Fruit fly (Drosophila melanogaster) whole organism, embryonic: Measurements from ENCODE around the gene VGlut.

Experiments
- Ada2b ChIP-seq: fragments of 200-800 bp; sonication (Bioruptor generic); IDR thresholded peaks from 2 replicates; pipeline ENCODE4 v1.3.6; 2022; ENCODE audit warnings: missing biosample characterization, missing genetic modification characterization
- Awh ChIP-seq: fragments of 200-800 bp; sonication (Bioruptor generic); IDR thresholded peaks from 2 replicates; pipeline ENCODE4, ENCODE4 v1.3.6; 2022; ENCODE audit warnings: missing biosample characterization, missing genetic modification characterization
- B-H1 ChIP-seq: fragments of 200-800 bp; sonication (Bioruptor generic); IDR thresholded peaks from 3 replicates; pipeline ENCODE4 v1.3.6; 2022; ENCODE audit warnings: missing biosample characterization, missing genetic modification characterization
- CG10959 ChIP-seq: fragments of 200-800 bp; sonication (Bioruptor generic); IDR thresholded peaks from 2 replicates; pipeline ENCODE4 v1.3.6; 2022; ENCODE audit warnings: missing biosample characterization, missing genetic modification characterization
- CG11695 ChIP-seq: fragments of 200-800 bp; sonication (Bioruptor generic); IDR thresholded peaks from 3 replicates; pipeline ENCODE4 v1.3.6; 2022; ENCODE audit warnings: missing biosample characterization, missing genetic modification characterization
- CG14667 ChIP-seq: fragments of 200-800 bp; sonication (Bioruptor generic); IDR thresholded peaks from 2 replicates; pipeline ENCODE4 v1.3.6; 2022; ENCODE audit warnings: missing biosample characterization, missing genetic modification characterization
- CG17328 ChIP-seq: fragments of 200-800 bp; sonication (Bioruptor generic); IDR thresholded peaks from 2 replicates; pipeline ENCODE4 v1.3.6; 2022; ENCODE audit warnings: missing biosample characterization, missing genetic modification characterization
- CG17359 ChIP-seq: fragments of 200-800 bp; sonication (Bioruptor generic); optimal IDR thresholded peaks from 3 replicates; lab custom pipeline; 2018; ENCODE audit warnings: missing biosample characterization, mild to moderate bottlenecking, missing genetic modification characterization, moderate library complexity
- CG2875 ChIP-seq: fragments of 200-800 bp; sonication (Bioruptor generic); optimal IDR thresholded peaks from 2 replicates; lab custom pipeline; 2017; ENCODE audit warnings: missing biosample characterization, mild to moderate bottlenecking, missing genetic modification characterization, missing genetic modification reagents
- CG32772 ChIP-seq: fragments of 200-800 bp; sonication (Bioruptor generic); IDR thresholded peaks from 2 replicates; pipeline ENCODE4 v1.3.6; 2022; ENCODE audit warnings: missing biosample characterization, missing genetic modification characterization
- CG43689 ChIP-seq: fragments of 200-800 bp; sonication (Bioruptor generic); IDR thresholded peaks from 2 replicates; pipeline ENCODE4 v1.3.6; 2022; ENCODE audit warnings: missing biosample characterization, missing genetic modification characterization
- CG4404 ChIP-seq: fragments of 200-800 bp; sonication (Bioruptor generic); IDR thresholded peaks from 2 replicates; pipeline ENCODE4 v1.3.6; 2022; ENCODE audit warnings: missing biosample characterization, missing genetic modification characterization
- CG4617 ChIP-seq: fragments of 200-800 bp; sonication (Bioruptor generic); optimal IDR thresholded peaks from 3 replicates; lab custom pipeline; 2016; ENCODE audit warnings: missing biosample characterization, missing genetic modification characterization, borderline replicate concordance
- CG6254 ChIP-seq: fragments of 200-800 bp; sonication (Bioruptor generic); optimal IDR thresholded peaks from 3 replicates; lab custom pipeline; 2017; ENCODE audit warnings: mild to moderate bottlenecking, missing biosample characterization, missing genetic modification reagents, missing genetic modification characterization
- CG7271 ChIP-seq: fragments of 200-800 bp; sonication (Bioruptor generic); optimal IDR thresholded peaks from 2 replicates; lab custom pipeline; 2018; ENCODE audit warnings: missing biosample characterization, mild to moderate bottlenecking, missing genetic modification characterization, moderate library complexity
- CG9817 ChIP-seq: fragments of 200-800 bp; sonication (Bioruptor generic); optimal IDR thresholded peaks from 2 replicates; lab custom pipeline; 2018; ENCODE audit warnings: missing biosample characterization, mild to moderate bottlenecking, missing genetic modification characterization, moderate library complexity
- Camta ChIP-seq: fragments of 200-800 bp; sonication (Bioruptor generic); optimal IDR thresholded peaks from 2 replicates; lab custom pipeline; 2016; ENCODE audit warnings: missing biosample characterization, missing genetic modification characterization
- Ets65A ChIP-seq: fragments of 200-800 bp; sonication (Bioruptor generic); peaks from one replicate; lab custom pipeline; 2016; ENCODE audit warnings: missing biosample characterization, missing genetic modification characterization
- HLH3B ChIP-seq: fragments of 200-800 bp; sonication (Bioruptor generic); IDR thresholded peaks from 2 replicates; pipeline ENCODE4 v1.3.6; 2022; ENCODE audit warnings: missing biosample characterization, missing genetic modification characterization
- Hmr ChIP-seq: fragments of 200-800 bp; sonication (Bioruptor generic); optimal IDR thresholded peaks from 3 replicates; lab custom pipeline; 2017; ENCODE audit warnings: mild to moderate bottlenecking, missing biosample characterization, missing genetic modification reagents, missing genetic modification characterization
- Hr39 ChIP-seq: fragments of >200 bp; optimal IDR thresholded peaks from 2 replicates; lab custom pipeline; 2017
- Hr51 ChIP-seq, 2 experiments: fragments of 200-800 bp; sonication (Bioruptor generic); optimal IDR thresholded peaks; 2 replicates in 1 of 2; 3 replicates in 1 of 2; lab custom pipeline; 2016 to 2018; ENCODE audit warnings: missing biosample characterization in 2 of 2, missing genetic modification characterization in 2 of 2, mild to moderate bottlenecking in 1 of 2, moderate library complexity in 1 of 2
- NfI ChIP-seq: fragments of 200-800 bp; sonication (Bioruptor generic); optimal IDR thresholded peaks from 3 replicates; lab custom pipeline; 2018; ENCODE audit warnings: missing biosample characterization, mild to moderate bottlenecking, missing genetic modification characterization, moderate library complexity
- Ptx1 ChIP-seq: fragments of 200-800 bp; sonication (Bioruptor generic); IDR thresholded peaks from 2 replicates; pipeline ENCODE4 v1.3.6; 2022; ENCODE audit warnings: missing biosample characterization, missing genetic modification characterization
- Ravus ChIP-seq: fragments of 200-800 bp; sonication (Bioruptor generic); IDR thresholded peaks from 2 replicates; pipeline ENCODE4 v1.3.6; 2022; ENCODE audit warnings: missing biosample characterization, missing genetic modification characterization
- Rfx ChIP-seq: fragments of 200-800 bp; sonication (Bioruptor generic); IDR thresholded peaks from 2 replicates; pipeline ENCODE4 v1.3.6; 2022; ENCODE audit warnings: missing biosample characterization, missing genetic modification characterization
- Sox102F ChIP-seq: fragments of 200-800 bp; sonication (Bioruptor generic); optimal IDR thresholded peaks from 2 replicates; lab custom pipeline; 2018; ENCODE audit warnings: missing biosample characterization, mild to moderate bottlenecking, missing genetic modification characterization, moderate library complexity
- Ssrp ChIP-seq: fragments of 200-800 bp; sonication (Bioruptor generic); optimal IDR thresholded peaks from 2 replicates; lab custom pipeline; 2018; ENCODE audit warnings: missing biosample characterization, mild to moderate bottlenecking, missing genetic modification characterization, moderate library complexity
- Tbp ChIP-seq: fragments of >200 bp; optimal IDR thresholded peaks from 2 replicates; lab custom pipeline; 2018; ENCODE audit warnings: missing biosample characterization, missing genetic modification characterization
- Xbp1 ChIP-seq: fragments of 200-800 bp; sonication (Bioruptor generic); optimal IDR thresholded peaks from 3 replicates; lab custom pipeline; 2016; ENCODE audit warnings: missing biosample characterization, mild to moderate bottlenecking, missing genetic modification characterization
- ac ChIP-seq: fragments of 200-800 bp; sonication (Bioruptor generic); optimal IDR thresholded peaks from 3 replicates; lab custom pipeline; 2017; ENCODE audit warnings: missing biosample characterization, mild to moderate bottlenecking, missing genetic modification characterization
- ato ChIP-seq: fragments of 200-800 bp; sonication (Bioruptor generic); IDR thresholded peaks from 2 replicates; pipeline ENCODE4 v1.3.6; 2022; ENCODE audit warnings: missing biosample characterization, missing genetic modification characterization; ENCODE audit not compliant: partially characterized antibody
- dmrt99B ChIP-seq: fragments of 200-800 bp; sonication (Bioruptor generic); optimal IDR thresholded peaks from 2 replicates; lab custom pipeline; 2018; ENCODE audit warnings: missing biosample characterization, mild to moderate bottlenecking, missing genetic modification characterization, moderate library complexity
- dysf ChIP-seq: fragments of 200-800 bp; sonication (Bioruptor generic); IDR thresholded peaks from 3 replicates; pipeline ENCODE4 v1.3.6; 2022; ENCODE audit warnings: missing biosample characterization, missing genetic modification characterization
- emc ChIP-seq: fragments of 200-800 bp; sonication (Bioruptor generic); optimal IDR thresholded peaks from 2 replicates; lab custom pipeline; 2016; ENCODE audit warnings: missing biosample characterization, missing genetic modification characterization
- hkb ChIP-seq, 2 experiments: fragments of 200-800 bp in 1 of 2; fragments of >200 bp in 1 of 2; sonication (Bioruptor generic) in 1 of 2; IDR thresholded peaks in 1 of 2; optimal IDR thresholded peaks in 1 of 2; 2 replicates each; pipeline versions ENCODE4 v1.3.6 to Lab custom; 2017 to 2022; ENCODE audit warnings: missing biosample characterization in 1 of 2, missing genetic modification characterization in 1 of 2
- insv ChIP-seq, 2 experiments: fragments of 200-800 bp; sonication (Bioruptor generic); optimal IDR thresholded peaks; 3 replicates each; lab custom pipeline; 2016 to 2018; ENCODE audit warnings: missing biosample characterization in 2 of 2, missing genetic modification characterization in 2 of 2
- jigr1 ChIP-seq: fragments of 200-800 bp; sonication (Bioruptor generic); IDR thresholded peaks from 3 replicates; pipeline ENCODE4 v1.3.6; 2022; ENCODE audit warnings: missing biosample characterization, missing genetic modification characterization
- knrl ChIP-seq: fragments of 200-800 bp; sonication (Bioruptor generic); IDR thresholded peaks from 3 replicates; pipeline ENCODE4 v1.3.6; 2022; ENCODE audit warnings: missing biosample characterization, missing genetic modification characterization; ENCODE audit not compliant: partially characterized antibody
- otp ChIP-seq: fragments of 200-800 bp; sonication (Bioruptor generic); IDR thresholded peaks from 3 replicates; pipeline ENCODE4, ENCODE4 v1.3.6; 2022; ENCODE audit warnings: missing biosample characterization, missing genetic modification characterization
- pan ChIP-seq, 4 experiments: fragments of >200 bp in 3 of 4; fragments of 200-800 bp in 1 of 4; sonication (Bioruptor generic) in 1 of 4; optimal IDR thresholded peaks in 3 of 4; IDR thresholded peaks in 1 of 4; 2 replicates each; pipeline versions ENCODE4 v1.3.6 to Lab custom; 2017 to 2022; ENCODE audit warnings: missing biosample characterization in 2 of 4, missing genetic modification characterization in 2 of 4, mixed read lengths in 1 of 4
- ssp ChIP-seq: fragments of 200-800 bp; sonication (Bioruptor generic); IDR thresholded peaks from 2 replicates; pipeline ENCODE4 v1.3.6; 2022; ENCODE audit warnings: missing biosample characterization, missing genetic modification characterization
- ttk ChIP-seq: fragments of 200-800 bp; sonication (Bioruptor generic); IDR thresholded peaks from 2 replicates; pipeline ENCODE4 v2.1.2; 2022; ENCODE audit warnings: missing biosample characterization, missing genetic modification characterization

Gene VGlut

dm6 chr2L:2402194-2402593 lies 2.1 kb downstream of the VGlut start (continued):
- no peak for TF ChIP-seq insv (GFP tag; optimal IDR thresholded peaks at IDR 0.05; lab: Kevin White, UChicago)
- TF ChIP-seq Ptx1 (GFP tag; lab: Robert Waterston, UW): peak; percentile 57
- peak; percentile 20 for TF ChIP-seq CG9817 (tag; lab: Kevin White, UChicago)
- TF ChIP-seq Awh: peak; percentile 45; the same call in 1 of the 2 replicates
- no peak for TF ChIP-seq CG4404 (GFP tag; lab: Robert Waterston, UW)
- TF ChIP-seq HLH3B (GFP tag; lab: Robert Waterston, UW): 0 out of 2 replicates have a peak, but pooled peaks have one; percentile 25
- peak; percentile 36 for TF ChIP-seq dmrt99B (tag; lab: Kevin White, UChicago)
- no peak for TF ChIP-seq CG4617 (GFP tag; lab: Kevin White, UChicago)
- TF ChIP-seq Rfx: peak; percentile 35; the same call in 1 of the 2 replicates
- TF ChIP-seq CG7271 (tag; lab: Kevin White, UChicago): no peak
- peak; percentile 14 for TF ChIP-seq Ssrp
- peak; percentile 36 for TF ChIP-seq CG17359
- TF ChIP-seq ttk (GFP tag; lab: Robert Waterston, UW): peak; percentile 35; the same call in 1 of the 2 replicates
- no peak for TF ChIP-seq ac (GFP tag; lab: Kevin White, UChicago)
- TF ChIP-seq Xbp1 (GFP tag; lab: Kevin White, UChicago): no peak
- TF ChIP-seq knrl (GFP tag; lab: Robert Waterston, UW): no peak
- no peak for TF ChIP-seq CG43689 (GFP tag; lab: Robert Waterston, UW)
- 0 out of 3 replicates have a peak, but pooled peaks have one; percentile 31 for TF ChIP-seq otp (GFP tag; lab: Robert Waterston, UW)
- no peak for TF ChIP-seq ato
- peak in 1 of 2 experiments; percentile 17 for TF ChIP-seq Hr51 (GFP tag; optimal IDR thresholded peaks at IDR 0.05; lab: Kevin White, UChicago)
- no peak for TF ChIP-seq ssp (GFP tag; lab: Robert Waterston, UW)
- peak; percentile 31 for TF ChIP-seq Sox102F (GFP tag; lab: Kevin White, UChicago)
- no peak for TF ChIP-seq Tbp (GFP tag; lab: Kevin White, UChicago)
- no peak; the same call in 2 of the 3 replicates for TF ChIP-seq B-H1 (GFP tag; lab: Robert Waterston, UW)
- TF ChIP-seq Ravus (GFP tag; lab: Robert Waterston, UW): no peak
- no peak for TF ChIP-seq CG10959
- no peak for TF ChIP-seq NfI (GFP tag; lab: Kevin White, UChicago)
- peak; percentile 35 for TF ChIP-seq Ets65A (GFP tag; lab: Kevin White, UChicago)
- no peak for TF ChIP-seq pan (optimal IDR thresholded peaks at IDR 0.05; lab: Kevin White, UChicago)
- peak in 1 of 2 experiments; percentile 42 for TF ChIP-seq pan (GFP tag; optimal IDR thresholded peaks at IDR 0.05 in 1 of 2, IDR thresholded peaks at IDR 0.05 in 1 of 2)
- no peak for TF ChIP-seq CG11695
- TF ChIP-seq CG2875 (GFP tag; lab: Kevin White, UChicago): no peak
- TF ChIP-seq CG14667 (GFP tag; lab: Robert Waterston, UW): 0 out of 2 replicates have a peak, but pooled peaks have one; percentile 20
- TF ChIP-seq jigr1: no peak
- TF ChIP-seq Camta (GFP tag; lab: Kevin White, UChicago): no peak
- peak; percentile 46; the same call in 1 of the 2 replicates for TF ChIP-seq CG17328
- TF ChIP-seq CG32772 (GFP tag; lab: Robert Waterston, UW): 0 out of 2 replicates have a peak, but pooled peaks have one; percentile 28
- TF ChIP-seq emc (GFP tag; lab: Kevin White, UChicago): no peak
- no peak for TF ChIP-seq hkb (optimal IDR thresholded peaks at IDR 0.05; lab: Kevin White, UChicago)
- TF ChIP-seq hkb (GFP tag; IDR thresholded peaks at IDR 0.05; lab: Robert Waterston, UW): peak; percentile 50
- TF ChIP-seq dysf: peak; percentile 22; the same call in 1 of the 3 replicates

- TF ChIP-seq jigr1 (no peak), CG6254 (no peak), Ada2b (GFP tag; lab: Robert Waterston, UW) (no peak), Hmr (no peak), Hr39 (lab: Kevin White, UChicago) (peak; percentile 66)
- TF ChIP-seq, all 482 proteins: peak for 1
Observed at dm6 chr2L:2404631-2405030, 4.5 kb downstream of the VGlut start.
